Fruit fly (Drosophila melanogaster) whole organism, adult: ENCODE data around the gene CG11563.

Experiments used
- CG11617 ChIP-seq: fragments of 200-800 bp; sonication (Bioruptor generic); optimal IDR thresholded peaks from 2 replicates; lab custom pipeline; 2017; ENCODE audit warnings: mild to moderate bottlenecking, missing biosample characterization, missing genetic modification reagents, missing genetic modification characterization
- CG14711 ChIP-seq: fragments of 200-800 bp; sonication (Bioruptor generic); optimal IDR thresholded peaks from 2 replicates; lab custom pipeline; 2018; ENCODE audit warnings: missing biosample characterization, mild to moderate bottlenecking, missing genetic modification characterization, moderate library complexity
- CG1620 ChIP-seq: fragments of 200-800 bp; sonication (Bioruptor generic); optimal IDR thresholded peaks from 2 replicates; lab custom pipeline; 2016; ENCODE audit warnings: missing biosample characterization, missing genetic modification characterization
- CG7045 ChIP-seq: fragments of 200-800 bp; sonication (Bioruptor generic); optimal IDR thresholded peaks from 2 replicates; lab custom pipeline; 2017; ENCODE audit warnings: missing biosample characterization, mild to moderate bottlenecking, missing genetic modification characterization
- cic ChIP-seq: fragments of 200-800 bp; sonication (Bioruptor generic); optimal IDR thresholded peaks from 2 replicates; lab custom pipeline; 2017; ENCODE audit warnings: missing biosample characterization, mild to moderate bottlenecking, missing genetic modification characterization, moderate library complexity
- cnc ChIP-seq, 2 experiments: fragments of >200 bp; optimal IDR thresholded peaks; 2 replicates each; lab custom pipeline; 2017
- ovo ChIP-seq: fragments of 200-800 bp; sonication (Bioruptor generic); optimal IDR thresholded peaks from 2 replicates; lab custom pipeline; 2016; ENCODE audit warnings: missing biosample characterization, missing genetic modification characterization
- tj ChIP-seq: fragments of 200-800 bp; sonication (Bioruptor generic); optimal IDR thresholded peaks from 3 replicates; lab custom pipeline; 2017; ENCODE audit warnings: missing biosample characterization, mild to moderate bottlenecking, missing genetic modification characterization, moderate library complexity

DNA sequence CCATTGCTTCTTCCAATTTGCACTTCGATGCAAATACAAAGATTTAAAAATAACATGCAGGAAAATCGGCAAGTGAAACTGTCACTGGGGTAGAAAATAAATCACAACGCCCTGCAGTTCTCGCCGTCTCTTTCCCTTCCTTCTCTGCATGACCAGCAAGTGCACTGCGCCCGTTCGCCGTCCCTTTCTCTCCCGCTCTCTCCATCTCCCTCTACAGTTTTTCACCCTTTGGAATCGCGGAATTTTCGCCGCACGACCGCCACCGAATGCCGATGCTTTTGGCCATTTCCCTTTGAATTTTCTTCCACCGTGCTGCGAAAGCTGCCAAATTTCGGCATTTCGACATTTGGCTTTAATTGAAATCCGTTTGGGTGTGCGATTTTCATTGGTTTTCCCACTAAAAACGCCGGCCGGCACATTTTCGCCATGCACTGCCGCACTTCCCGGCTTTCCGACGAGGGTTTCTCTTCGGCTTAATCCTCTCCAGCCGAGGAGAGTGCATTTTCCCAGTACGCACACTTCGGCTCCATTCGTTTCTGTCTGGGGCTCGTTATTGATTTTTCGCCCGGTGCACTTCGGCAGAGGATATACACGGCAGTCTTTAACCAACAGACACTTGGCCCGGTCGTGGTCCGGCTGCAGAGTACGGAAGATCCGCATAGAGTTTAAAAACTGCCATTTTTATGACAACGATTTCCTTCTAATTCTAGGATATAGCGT is 2.4 kb downstream of the CG11563 start:
- TF ChIP-seq CG7045 (GFP tag; lab: Kevin White, UChicago) (no peak), CG14711 (tag; lab: Kevin White, UChicago) (no peak), CG1620 (no peak), cic (no peak), cnc (optimal IDR thresholded peaks at IDR 0.05; lab: Kevin White, UChicago) (no peak), tj (GFP tag; lab: Kevin White, UChicago) (no peak), CG11617 (GFP tag; lab: Kevin White, UChicago) (no peak), ovo (GFP tag; lab: Kevin White, UChicago) (no peak)
